Fruit fly (Drosophila melanogaster) whole organism, prepupa: Measurements from ENCODE around the gene CG11550.

Source experiments
- CG11294 ChIP-seq: fragments of 200-800 bp; sonication (Bioruptor generic); IDR thresholded peaks from 2 replicates; pipeline ENCODE4 v1.3.6; 2022; ENCODE audit warnings: missing biosample characterization, missing genetic modification characterization
- CG11762 ChIP-seq: fragments of 200-800 bp; sonication (Bioruptor generic); optimal IDR thresholded peaks from 3 replicates; lab custom pipeline; 2016; ENCODE audit warnings: missing biosample characterization, missing genetic modification characterization; ENCODE audit not compliant: insufficient read depth
- CG11902 ChIP-seq: fragments of 200-800 bp; sonication (Bioruptor generic); optimal IDR thresholded peaks from 3 replicates; lab custom pipeline; 2016; ENCODE audit warnings: missing biosample characterization, missing genetic modification characterization
- CG16779 ChIP-seq: fragments of 200-800 bp; sonication (Bioruptor generic); optimal IDR thresholded peaks from 3 replicates; lab custom pipeline; 2017; ENCODE audit warnings: missing biosample characterization, mild to moderate bottlenecking, missing genetic modification characterization
- CG3032 ChIP-seq: fragments of 200-800 bp; optimal IDR thresholded peaks from 2 replicates; lab custom pipeline; 2019; ENCODE audit warnings: missing biosample characterization, mild to moderate bottlenecking, missing genetic modification characterization, moderate library complexity
- CG31627 ChIP-seq: fragments of 200-800 bp; sonication (Bioruptor generic); optimal IDR thresholded peaks from 3 replicates; lab custom pipeline; 2016; ENCODE audit warnings: missing biosample characterization, missing genetic modification characterization
- CG32006 ChIP-seq: fragments of 200-800 bp; sonication (Bioruptor generic); optimal IDR thresholded peaks from 3 replicates; lab custom pipeline; 2017; ENCODE audit warnings: missing biosample characterization, mild to moderate bottlenecking, missing genetic modification characterization
- CG34406 ChIP-seq: fragments of 200-800 bp; sonication (Bioruptor generic); optimal IDR thresholded peaks from 3 replicates; lab custom pipeline; 2016; ENCODE audit warnings: missing biosample characterization, missing genetic modification characterization
- CG4318 ChIP-seq: fragments of 200-800 bp; sonication (Bioruptor generic); optimal IDR thresholded peaks from 3 replicates; lab custom pipeline; 2017; ENCODE audit warnings: missing biosample characterization, mild to moderate bottlenecking, missing genetic modification characterization
- CG6163 ChIP-seq: fragments of 200-800 bp; sonication (Bioruptor generic); IDR thresholded peaks from 3 replicates; pipeline ENCODE4 v1.3.6; 2022; ENCODE audit warnings: missing biosample characterization, missing genetic modification characterization
- CG6276 ChIP-seq: fragments of 200-800 bp; sonication (Bioruptor generic); optimal IDR thresholded peaks from 2 replicates; lab custom pipeline; 2017; ENCODE audit warnings: missing biosample characterization, mild to moderate bottlenecking, missing genetic modification characterization
- CG6792 ChIP-seq: fragments of 200-800 bp; sonication (Bioruptor generic); optimal IDR thresholded peaks from 3 replicates; lab custom pipeline; 2016; ENCODE audit warnings: missing biosample characterization, missing genetic modification characterization
- CG6808 ChIP-seq: fragments of 200-800 bp; sonication (Bioruptor generic); optimal IDR thresholded peaks from 3 replicates; lab custom pipeline; 2017; ENCODE audit warnings: missing biosample characterization, missing genetic modification characterization, mild to moderate bottlenecking, moderate library complexity, missing genetic modification reagents
- CG6854 ChIP-seq: fragments of 200-800 bp; sonication (Bioruptor generic); optimal IDR thresholded peaks from 2 replicates; lab custom pipeline; 2017; ENCODE audit warnings: missing biosample characterization, mild to moderate bottlenecking, missing genetic modification characterization
- CG7368 ChIP-seq: fragments of 200-800 bp; sonication (Bioruptor generic); optimal IDR thresholded peaks from 3 replicates; lab custom pipeline; 2016; ENCODE audit warnings: missing biosample characterization, missing genetic modification characterization
- CG8119 ChIP-seq: fragments of 200-800 bp; sonication (Bioruptor generic); IDR thresholded peaks from 3 replicates; pipeline ENCODE4 v1.3.6; 2022; ENCODE audit warnings: missing biosample characterization, missing genetic modification characterization
- CG8319 ChIP-seq: fragments of 200-800 bp; sonication (Bioruptor generic); optimal IDR thresholded peaks from 3 replicates; lab custom pipeline; 2016; ENCODE audit warnings: missing biosample characterization, missing genetic modification characterization
- CG8632 ChIP-seq: fragments of 200-800 bp; sonication (Bioruptor generic); optimal IDR thresholded peaks from 3 replicates; lab custom pipeline; 2016; ENCODE audit warnings: missing biosample characterization, missing genetic modification characterization
- CG9139 ChIP-seq: fragments of 200-800 bp; sonication (Bioruptor generic); optimal IDR thresholded peaks from 3 replicates; lab custom pipeline; 2017; ENCODE audit warnings: missing biosample characterization, mild to moderate bottlenecking, missing genetic modification characterization
- Eip75B ChIP-seq: fragments of 200-800 bp; sonication (Bioruptor generic); optimal IDR thresholded peaks from 3 replicates; lab custom pipeline; 2016; ENCODE audit warnings: missing biosample characterization, missing genetic modification characterization
- Eip78C ChIP-seq: fragments of 200-800 bp; sonication (Bioruptor generic); peaks from one replicate; lab custom pipeline; 2016; ENCODE audit warnings: missing biosample characterization, missing genetic modification characterization
- Eip93F ChIP-seq: fragments of 200-800 bp; sonication (Bioruptor generic); optimal IDR thresholded peaks from 2 replicates; lab custom pipeline; 2016; ENCODE audit warnings: missing biosample characterization, mild to moderate bottlenecking, missing genetic modification characterization
- Ets21C ChIP-seq: fragments of 200-800 bp; sonication (Bioruptor generic); optimal IDR thresholded peaks from 3 replicates; lab custom pipeline; 2016; ENCODE audit warnings: missing biosample characterization, missing genetic modification characterization
- Ets96B ChIP-seq: fragments of 200-800 bp; optimal IDR thresholded peaks from 2 replicates; lab custom pipeline; 2019; ENCODE audit warnings: missing biosample characterization, mild to moderate bottlenecking, missing genetic modification characterization, moderate library complexity
- Hr38 ChIP-seq: sonication (Bioruptor generic); optimal IDR thresholded peaks from 2 replicates; lab custom pipeline; 2016; ENCODE audit warnings: missing biosample characterization, missing genetic modification characterization
- Hr39 ChIP-seq: fragments of 200-800 bp; sonication (Bioruptor generic); optimal IDR thresholded peaks from 2 replicates; lab custom pipeline; 2016; ENCODE audit warnings: missing biosample characterization, missing genetic modification characterization
- Lpt ChIP-seq: fragments of 200-800 bp; sonication (Bioruptor generic); optimal IDR thresholded peaks from 3 replicates; lab custom pipeline; 2016; ENCODE audit warnings: missing biosample characterization, missing genetic modification characterization
- Met ChIP-seq: fragments of 200-800 bp; sonication (Bioruptor generic); optimal IDR thresholded peaks from 3 replicates; lab custom pipeline; 2016; ENCODE audit warnings: missing biosample characterization, missing genetic modification characterization
- Smox ChIP-seq: fragments of 200-800 bp; sonication (Bioruptor generic); optimal IDR thresholded peaks from 3 replicates; lab custom pipeline; 2016; ENCODE audit warnings: missing biosample characterization, missing genetic modification characterization
- Sox14 ChIP-seq: fragments of 200-800 bp; sonication (Bioruptor generic); optimal IDR thresholded peaks from 3 replicates; lab custom pipeline; 2016; ENCODE audit warnings: missing biosample characterization, missing genetic modification characterization
- Sox15 ChIP-seq: fragments of 200-800 bp; sonication (Bioruptor generic); optimal IDR thresholded peaks from 3 replicates; lab custom pipeline; 2016; ENCODE audit warnings: missing biosample characterization, missing genetic modification characterization
- acj6 ChIP-seq: fragments of 200-800 bp; sonication (Bioruptor generic); optimal IDR thresholded peaks from 3 replicates; lab custom pipeline; 2016; ENCODE audit warnings: missing biosample characterization, missing genetic modification characterization
- cyc ChIP-seq: fragments of 200-800 bp; sonication (Bioruptor generic); optimal IDR thresholded peaks from 3 replicates; lab custom pipeline; 2016; ENCODE audit warnings: missing biosample characterization, missing genetic modification characterization
- dac ChIP-seq: fragments of 200-800 bp; sonication (Bioruptor generic); optimal IDR thresholded peaks from 2 replicates; lab custom pipeline; 2017; ENCODE audit warnings: missing biosample characterization, mild to moderate bottlenecking, missing genetic modification characterization
- dsx ChIP-seq: fragments of 200-800 bp; optimal IDR thresholded peaks from 3 replicates; lab custom pipeline; 2019; ENCODE audit warnings: missing biosample characterization, mild to moderate bottlenecking, missing genetic modification characterization, moderate library complexity; ENCODE audit not compliant: poor library complexity, severe bottlenecking
- eg ChIP-seq: fragments of 200-800 bp; sonication (Bioruptor generic); IDR thresholded peaks from 3 replicates; pipeline ENCODE4 v1.3.6; 2022; ENCODE audit warnings: missing biosample characterization, missing genetic modification characterization
- fd59A ChIP-seq: fragments of 200-800 bp; sonication (Bioruptor generic); optimal IDR thresholded peaks from 2 replicates; lab custom pipeline; 2017; ENCODE audit warnings: missing biosample characterization, mild to moderate bottlenecking, missing genetic modification characterization, missing genetic modification reagents
- fd85E ChIP-seq: fragments of 200-800 bp; sonication (Bioruptor generic); optimal IDR thresholded peaks from 3 replicates; lab custom pipeline; 2016; ENCODE audit warnings: missing biosample characterization, missing genetic modification characterization
- fkh ChIP-seq: fragments of 200-800 bp; sonication (Bioruptor generic); optimal IDR thresholded peaks from 3 replicates; lab custom pipeline; 2017; ENCODE audit warnings: missing biosample characterization, mild to moderate bottlenecking, missing genetic modification characterization, moderate library complexity
- lz ChIP-seq: fragments of 200-800 bp; sonication (Bioruptor generic); optimal IDR thresholded peaks from 3 replicates; lab custom pipeline; 2016; ENCODE audit warnings: missing biosample characterization, missing genetic modification characterization
- net ChIP-seq: fragments of 200-800 bp; sonication (Bioruptor generic); optimal IDR thresholded peaks from 3 replicates; lab custom pipeline; 2016; ENCODE audit warnings: missing biosample characterization, missing genetic modification characterization
- salr ChIP-seq, 2 experiments: fragments of 200-800 bp; sonication (Bioruptor generic); optimal IDR thresholded peaks; 3 replicates each; lab custom pipeline; 2016 to 2018; ENCODE audit warnings: missing biosample characterization in 2 of 2, missing genetic modification characterization in 2 of 2, mild to moderate bottlenecking in 1 of 2
- spab ChIP-seq: fragments of 200-800 bp; sonication (Bioruptor generic); optimal IDR thresholded peaks from 2 replicates; lab custom pipeline; 2017; ENCODE audit warnings: missing biosample characterization, mild to moderate bottlenecking, missing genetic modification characterization, missing genetic modification reagents
- svp ChIP-seq: fragments of 200-800 bp; sonication (Bioruptor generic); peaks from one replicate; lab custom pipeline; 2016; ENCODE audit warnings: missing biosample characterization, missing genetic modification characterization
- topi ChIP-seq: fragments of 200-800 bp; sonication (Bioruptor generic); optimal IDR thresholded peaks from 3 replicates; lab custom pipeline; 2016; ENCODE audit warnings: missing biosample characterization, missing genetic modification characterization
- vri ChIP-seq: fragments of 200-800 bp; sonication (Bioruptor generic); optimal IDR thresholded peaks from 3 replicates; lab custom pipeline; 2016; ENCODE audit warnings: missing biosample characterization, mild to moderate bottlenecking, missing genetic modification characterization

The CG11550 gene

dm6 chr3R:31689727-31690126, 10.0 kb upstream of the CG11550 start (continued):
- peak; percentile 48 for TF ChIP-seq Eip75B (GFP tag; lab: Kevin White, UChicago)
- no peak for TF ChIP-seq CG6792 (GFP tag; lab: Kevin White, UChicago)
- no peak for TF ChIP-seq CG8632 (GFP tag; lab: Kevin White, UChicago)
- TF ChIP-seq Ets96B (tag; lab: Kevin White, UChicago) = peak; percentile 8
- peak; percentile 70 for TF ChIP-seq CG4318 (GFP tag; lab: Kevin White, UChicago)
- no peak for TF ChIP-seq lz (GFP tag; lab: Kevin White, UChicago)
- no peak for TF ChIP-seq CG7368 (GFP tag; lab: Kevin White, UChicago)
- TF ChIP-seq CG6808 = no peak
- TF ChIP-seq CG3032 (tag; lab: Kevin White, UChicago) = peak; percentile 18
- TF ChIP-seq topi = no peak
- TF ChIP-seq CG9139 (GFP tag; lab: Kevin White, UChicago) = no peak
- peak; percentile 43 for TF ChIP-seq CG6276 (GFP tag; lab: Kevin White, UChicago)
- TF ChIP-seq CG31627 (GFP tag; lab: Kevin White, UChicago) = no peak
- TF ChIP-seq CG32006 (GFP tag; lab: Kevin White, UChicago) = peak; percentile 87
- TF ChIP-seq spab = no peak
- no peak for TF ChIP-seq Eip93F (GFP tag; lab: Kevin White, UChicago)
- no peak for TF ChIP-seq Hr38 (GFP tag; lab: Kevin White, UChicago)
- no peak for TF ChIP-seq eg (GFP tag; lab: Robert Waterston, UW)
- peak; percentile 47; the same call in 1 of the 3 replicates for TF ChIP-seq CG8119
- TF ChIP-seq Sox14 = peak; percentile 29
- TF ChIP-seq svp (GFP tag; lab: Kevin White, UChicago) = no peak
- no peak for TF ChIP-seq cyc
- no peak for TF ChIP-seq Ets21C (GFP tag; lab: Kevin White, UChicago)
- no peak for TF ChIP-seq Met (GFP tag; lab: Kevin White, UChicago)
- no peak for TF ChIP-seq dsx (GFP tag; lab: Kevin White, UChicago)
- peak; percentile 72 for TF ChIP-seq dac (GFP tag; lab: Kevin White, UChicago)
- TF ChIP-seq CG6854 = no peak
- no peak for TF ChIP-seq Sox15 (GFP tag; lab: Kevin White, UChicago)
- TF ChIP-seq Hr39 (GFP tag; lab: Kevin White, UChicago) = no peak
- no peak for TF ChIP-seq vri (GFP tag; lab: Kevin White, UChicago)
- TF ChIP-seq salr (GFP tag; optimal IDR thresholded peaks at IDR 0.05; lab: Kevin White, UChicago) = peak in 1 of 2 experiments; percentile 73

DNA sequence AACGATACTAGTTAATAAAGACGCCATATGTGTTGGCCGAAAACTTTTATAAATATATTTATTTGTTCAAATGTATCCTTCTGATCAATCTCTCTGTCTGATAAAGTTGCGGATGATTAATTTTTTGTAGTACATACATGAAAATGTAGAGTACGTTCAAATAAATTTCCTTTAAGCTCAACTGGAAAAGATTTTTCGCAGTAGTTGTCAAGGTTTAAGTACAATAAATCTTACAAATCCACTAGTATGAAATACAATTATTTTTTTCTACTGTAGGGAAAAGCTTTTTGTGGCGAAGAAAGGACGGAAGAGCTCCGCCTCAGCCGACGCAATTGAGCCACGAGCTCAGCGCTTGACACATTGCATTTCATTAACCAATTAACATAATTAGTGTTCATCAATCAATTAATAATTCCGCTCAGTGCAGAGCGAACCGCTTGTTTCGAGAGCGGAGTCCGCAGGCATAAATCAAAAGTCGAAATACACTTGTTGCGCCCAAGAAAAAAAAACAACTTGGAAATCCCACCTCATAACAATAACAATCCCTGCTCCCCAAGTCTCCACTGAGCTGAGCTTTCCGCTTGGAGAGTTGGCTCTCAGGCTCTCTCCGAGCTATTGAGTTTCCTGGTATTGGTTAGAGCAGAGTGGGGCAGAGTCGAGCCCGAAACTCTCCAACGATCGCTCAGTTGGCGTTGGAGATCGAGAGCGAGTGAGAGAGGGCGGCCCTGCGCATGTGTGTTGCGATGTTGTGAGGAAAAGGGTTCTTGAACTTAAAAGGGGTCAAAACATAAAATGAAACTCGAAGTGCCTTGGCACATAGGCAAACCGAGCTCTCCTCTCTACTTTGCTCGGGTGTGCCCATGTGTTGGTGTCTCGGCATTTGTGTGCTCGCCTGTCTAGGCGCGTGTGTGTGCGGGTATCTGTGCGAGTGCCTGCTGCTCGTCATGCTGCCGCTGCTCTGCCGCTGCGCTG, 9.3 kb upstream of the CG11550 start:
- TF ChIP-seq net (GFP tag; lab: Kevin White, UChicago) (peak; percentile 47), CG11762 (GFP tag; lab: Kevin White, UChicago) (peak; percentile 39), lz (GFP tag; lab: Kevin White, UChicago) (peak; percentile 70), fd59A (GFP tag; lab: Kevin White, UChicago) (peak; percentile 45), Eip78C (GFP tag; lab: Kevin White, UChicago) (peak; percentile 88), fd85E (GFP tag; lab: Kevin White, UChicago) (no peak), CG34406 (GFP tag; lab: Kevin White, UChicago) (peak; percentile 65), CG16779 (no peak), Eip75B (GFP tag; lab: Kevin White, UChicago) (no peak), eg (GFP tag; lab: Robert Waterston, UW) (no peak), CG8632 (GFP tag; lab: Kevin White, UChicago) (peak; percentile 70), Sox14 (peak; percentile 38), CG6808 (peak; percentile 14), CG11294 (GFP tag; lab: Robert Waterston, UW) (no peak), fkh (GFP tag; lab: Kevin White, UChicago) (no peak), acj6 (GFP tag; lab: Kevin White, UChicago) (peak; percentile 63), CG11902 (GFP tag; lab: Kevin White, UChicago) (peak; percentile 16), salr (GFP tag; optimal IDR thresholded peaks at IDR 0.05; lab: Kevin White, UChicago) (peak in 1 of 2 experiments; percentile 59), CG6792 (GFP tag; lab: Kevin White, UChicago) (peak; percentile 21), Smox (peak; percentile 68), spab (peak; percentile 24), Met (GFP tag; lab: Kevin White, UChicago) (peak; percentile 63), CG6163 (GFP tag; lab: Robert Waterston, UW) (peak; percentile 51; the same call in 2 of the 3 replicates), CG6854 (peak; percentile 43), dsx (GFP tag; lab: Kevin White, UChicago) (peak; percentile 7), Ets96B (tag; lab: Kevin White, UChicago) (peak; percentile 52), Lpt (GFP tag; lab: Kevin White, UChicago) (no peak), CG8319 (GFP tag; lab: Kevin White, UChicago) (peak; percentile 9), svp (GFP tag; lab: Kevin White, UChicago) (peak; percentile 76)
